Fruit fly (Drosophila melanogaster): ENCODE measurements around the gene Sfp24Bc.

DNA sequence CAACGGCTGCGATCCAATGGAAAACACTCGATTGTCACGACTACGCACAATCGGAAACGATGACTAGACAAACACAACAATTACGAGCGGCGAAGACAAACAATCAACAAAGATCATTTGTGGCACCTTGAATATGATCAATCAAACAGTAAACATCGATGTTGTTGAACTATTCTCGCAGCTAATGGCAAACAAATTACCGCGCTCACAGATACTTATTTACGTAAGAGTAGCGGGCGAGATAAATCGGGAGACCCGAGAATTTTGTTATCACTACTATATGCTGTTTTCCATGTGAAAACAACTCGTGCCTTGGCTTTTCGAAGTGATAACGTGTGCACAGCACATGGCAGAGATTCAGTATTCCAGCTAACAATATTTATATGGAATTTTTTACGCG is 41.6 kb downstream of the Sfp24Bc start:
- TF ChIP-seq unc-4 (GFP tag; IDR thresholded peaks at IDR 0.05; ENCODE audit: partially characterized antibody) (no peak), pros (GFP tag; optimal IDR thresholded peaks at IDR 0.05) (no peak), Max (GFP tag; optimal IDR thresholded peaks at IDR 0.05) (no peak)
